Fruit fly (Drosophila melanogaster): ENCODE data around the gene CG12971.

Gene CG12971

dm6 chr3L:21317416-21318259, 38.7 kb downstream of the CG12971 start, which contains the start of gene Pc (continued):
- peak; percentile 24 for TF ChIP-seq CG3995 (GFP tag; optimal IDR thresholded peaks at IDR 0.05)
- peak; percentile 26 for TF ChIP-seq mam (GFP tag; optimal IDR thresholded peaks at IDR 0.05)
- TF ChIP-seq unc-4 (GFP tag; IDR thresholded peaks at IDR 0.05; ENCODE audit: partially characterized antibody), result peak; percentile 86
- TF ChIP-seq CG9609 (GFP tag; optimal IDR thresholded peaks at IDR 0.05), result peak; percentile 4
- 0 out of 2 replicates have a peak, but pooled peaks have one; percentile 18 for TF ChIP-seq CG11085 (GFP tag; IDR thresholded peaks at IDR 0.05)
- TF ChIP-seq CG6854 (GFP tag; optimal IDR thresholded peaks at IDR 0.05), result no peak
- TF ChIP-seq ssp (GFP tag; IDR thresholded peaks at IDR 0.05), result 0 out of 2 replicates have a peak, but pooled peaks have one; percentile 12
- TF ChIP-seq CG12769 (tag; optimal IDR thresholded peaks at IDR 0.05), result peak; percentile 35
- peak; percentile 72; the same call in 1 of the 2 replicates for TF ChIP-seq ato (GFP tag; IDR thresholded peaks at IDR 0.05; ENCODE audit: partially characterized antibody)
- TF ChIP-seq CG13287 (GFP tag; IDR thresholded peaks at IDR 0.05; ENCODE audit: partially characterized antibody), result peak; percentile 89
- TF ChIP-seq Dref (GFP tag; IDR thresholded peaks at IDR 0.05), result peak; percentile 97
- TF ChIP-seq CG7963 (GFP tag; IDR thresholded peaks at IDR 0.05; ENCODE audit: partially characterized antibody), result peak; percentile 78
- TF ChIP-seq Atf6 (GFP tag; IDR thresholded peaks at IDR 0.05), result no peak
- TF ChIP-seq tx (GFP tag; optimal IDR thresholded peaks at IDR 0.05), result no peak
- peak; percentile 10 for TF ChIP-seq Xbp1 (GFP tag; optimal IDR thresholded peaks at IDR 0.05)
- TF ChIP-seq CG17385 (GFP tag; optimal IDR thresholded peaks at IDR 0.05), result no peak
- peak; percentile 83 for TF ChIP-seq HmgD (GFP tag; optimal IDR thresholded peaks at IDR 0.05)
- peak; percentile 82 for TF ChIP-seq CG12659 (GFP tag; optimal IDR thresholded peaks at IDR 0.05)
- TF ChIP-seq CG9797 (GFP tag; optimal IDR thresholded peaks at IDR 0.05), result peak; percentile 88
- TF ChIP-seq sna (GFP tag; IDR thresholded peaks at IDR 0.05; ENCODE audit: partially characterized antibody), result peak; percentile 53; the same call in 1 of the 2 replicates
